Worm (Caenorhabditis elegans): Measurements from ENCODE around the gene C53A3.3.

DNA sequence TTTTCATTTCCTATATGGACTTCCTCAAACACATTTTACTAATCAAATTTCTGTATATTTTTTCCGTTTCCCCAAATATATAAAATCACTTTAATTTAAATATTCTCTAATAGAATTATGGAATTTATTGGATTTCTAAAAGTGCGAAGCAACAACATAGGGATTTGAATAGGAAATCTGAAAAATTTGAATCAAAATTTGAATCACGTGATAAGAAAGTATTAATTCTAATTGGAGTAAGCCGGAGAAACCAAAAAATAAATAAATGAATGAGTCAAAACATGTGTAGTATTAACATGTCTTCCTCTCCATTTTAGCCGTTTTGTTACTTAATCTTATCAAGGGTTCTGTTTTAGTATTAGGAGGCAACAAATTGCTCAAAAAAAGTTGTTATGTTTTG lies 15.1 kb upstream of the C53A3.3 start:
- TF ChIP-seq nhr-237 (tag; optimal IDR thresholded peaks at IDR 0.05) (no peak), lsy-12 (tag; optimal IDR thresholded peaks at IDR 0.05) (no peak), skn-1 (tag; optimal IDR thresholded peaks at IDR 0.05) (no peak), ztf-11 (tag; optimal IDR thresholded peaks at IDR 0.05) (no peak), pqm-1 (tag; optimal IDR thresholded peaks at IDR 0.05) (no peak), ceh-16 (tag; optimal IDR thresholded peaks at IDR 0.05) (no peak), nhr-67 (tag; optimal IDR thresholded peaks at IDR 0.05) (no peak), unc-62 (GFP tag; optimal IDR thresholded peaks at IDR 0.05) (no peak), mdl-1 (tag; optimal IDR thresholded peaks at IDR 0.05) (no peak), ama-1 (optimal IDR thresholded peaks at IDR 0.05) (no peak), nhr-28 (tag; optimal IDR thresholded peaks at IDR 0.05) (no peak), ztf-4 (tag; optimal IDR thresholded peaks at IDR 0.05) (no peak), ceh-28 (tag; optimal IDR thresholded peaks at IDR 0.05) (no peak)

All from whole organism, L3 larva.